Worm (Caenorhabditis elegans) whole organism, L4/young adult: ENCODE results near the gene gly-13.

Experiments used
- W03F9.2 ChIP-seq: fragments of 150-350 bp; optimal IDR thresholded peaks from 2 replicates; lab custom pipeline; 2014; ENCODE audit warnings: missing biosample characterization, missing genetic modification characterization
- dao-5 ChIP-seq: sonication (generic microtip); optimal IDR thresholded peaks from 2 replicates; lab custom pipeline; 2016; ENCODE audit warnings: missing genotype, missing genetic modification characterization, moderate library complexity, missing compliant biosample characterization

ce11 chrX:9278653-9279052, 17.8 kb downstream of the gly-13 start, which contains the start of gene B0416.4:
- no peak for TF ChIP-seq W03F9.2
- TF ChIP-seq dao-5 (tag; lab: Kevin White, UChicago) = no peak
